Fruit fly (Drosophila melanogaster): Measurements from ENCODE around the gene Sirt2.
A peak's percentile ranks its signal among the peaks of the same experiment; 100 is the strongest.

Gene Sirt2

dm6 chr3R:20285678-20286449 is 42.4 kb upstream of the Sirt2 start (continued):
- TF ChIP-seq caup (GFP tag; optimal IDR thresholded peaks at IDR 0.05; ENCODE audit: severe bottlenecking) (no peak), Pdp1 (GFP tag; optimal IDR thresholded peaks at IDR 0.05) (peak in 1 of 2 experiments; percentile 63), CG31365 (tag; optimal IDR thresholded peaks at IDR 0.05) (peak; percentile 37), CG14014 (GFP tag; IDR thresholded peaks at IDR 0.05) (no peak), pita (GFP tag; optimal IDR thresholded peaks at IDR 0.05) (no peak), sna (GFP tag; IDR thresholded peaks at IDR 0.05; ENCODE audit: partially characterized antibody) (no peak), BEAF-32 (GFP tag; optimal IDR thresholded peaks at IDR 0.05) (no peak), CG7271 (tag; optimal IDR thresholded peaks at IDR 0.05) (no peak), tll (GFP tag; optimal IDR thresholded peaks at IDR 0.05) (no peak), PHDP (tag; optimal IDR thresholded peaks at IDR 0.05) (peak; percentile 49), Aef1 (GFP tag; IDR thresholded peaks at IDR 0.05) (no peak), emc (GFP tag; optimal IDR thresholded peaks at IDR 0.05) (no peak), CG7839 (tag; optimal IDR thresholded peaks at IDR 0.05) (peak; percentile 29), CkIIα-i1 (GFP tag; IDR thresholded peaks at IDR 0.05) (no peak), oc (tag; optimal IDR thresholded peaks at IDR 0.05) (peak; percentile 91), CG6175 (GFP tag; IDR thresholded peaks at IDR 0.05) (no peak), Mes4 (GFP tag; optimal IDR thresholded peaks at IDR 0.05) (peak; percentile 54), disco-r (GFP tag; optimal IDR thresholded peaks at IDR 0.05) (no peak), Dip2 (GFP tag; IDR thresholded peaks at IDR 0.05) (no peak), nerfin-2 (GFP tag; IDR thresholded peaks at IDR 0.05; ENCODE audit: partially characterized antibody) (no peak), CG31224 (GFP tag; IDR thresholded peaks at IDR 0.05) (no peak), CG2889 (GFP tag; IDR thresholded peaks at IDR 0.05) (no peak), Gsc (GFP tag; IDR thresholded peaks at IDR 0.05) (no peak), Hey (tag; optimal IDR thresholded peaks at IDR 0.05) (peak; percentile 30), cas (GFP tag; IDR thresholded peaks at IDR 0.05) (no peak), CG10462 (GFP tag; optimal IDR thresholded peaks at IDR 0.05) (no peak), exex (tag; optimal IDR thresholded peaks at IDR 0.05) (no peak), tgo (GFP tag; IDR thresholded peaks at IDR 0.05) (no peak), Deaf1 (tag; optimal IDR thresholded peaks at IDR 0.05) (no peak), CG6254 (GFP tag; optimal IDR thresholded peaks at IDR 0.05) (peak; percentile 68), twi (tag; optimal IDR thresholded peaks at IDR 0.05) (peak; percentile 25), GATAe (GFP tag; conservative IDR thresholded peaks at IDR 0.05) (no peak), CG16815 (GFP tag; optimal IDR thresholded peaks at IDR 0.05) (no peak), ro (GFP tag; IDR thresholded peaks at IDR 0.05) (0 out of 2 replicates have a peak, but pooled peaks have one; percentile 8), CG11504 (tag; optimal IDR thresholded peaks at IDR 0.05) (peak; percentile 66), Stat92E (GFP tag; optimal IDR thresholded peaks at IDR 0.05) (no peak), CoRest (tag; optimal IDR thresholded peaks at IDR 0.05) (peak; percentile 12), CG9437 (GFP tag; optimal IDR thresholded peaks at IDR 0.05) (no peak), CrebB (tag; optimal IDR thresholded peaks at IDR 0.05) (peak; percentile 19), dysf (GFP tag; IDR thresholded peaks at IDR 0.05) (peak; percentile 39; the same call in 1 of the 3 replicates), CG32767 (GFP tag; IDR thresholded peaks at IDR 0.05) (peak; percentile 26; the same call in 1 of the 2 replicates), rib (GFP tag; IDR thresholded peaks at IDR 0.05) (no peak), bcd (GFP tag; optimal IDR thresholded peaks at IDR 0.05) (peak; percentile 70), CG6813 (GFP tag; optimal IDR thresholded peaks at IDR 0.05) (peak; percentile 90), CG3726 (GFP tag; IDR thresholded peaks at IDR 0.05) (0 out of 3 replicates have a peak, but pooled peaks have one; percentile 30), insv (GFP tag; optimal IDR thresholded peaks at IDR 0.05) (no peak), CG10565 (GFP tag; optimal IDR thresholded peaks at IDR 0.05) (no peak), Asciz (GFP tag; optimal IDR thresholded peaks at IDR 0.05) (peak; percentile 94)
